Fruit fly (Drosophila melanogaster) whole organism, pupa: ENCODE data around the gene CG46310.

Source experiments
- CG10348 ChIP-seq: fragments of 200-800 bp; sonication (Bioruptor generic); IDR thresholded peaks from 2 replicates; pipeline ENCODE4 v1.3.6; 2022; ENCODE audit warnings: missing biosample characterization, missing genetic modification characterization
- CG32121 ChIP-seq: fragments of 200-800 bp; sonication (Bioruptor generic); IDR thresholded peaks from 2 replicates; pipeline ENCODE4 v1.3.6; 2022; ENCODE audit warnings: missing biosample characterization, missing genetic modification characterization
- CG4496 ChIP-seq: fragments of 200-800 bp; sonication (Bioruptor generic); IDR thresholded peaks from 3 replicates; pipeline ENCODE4 v1.3.6; 2022; ENCODE audit warnings: missing biosample characterization, missing genetic modification characterization
- EcR ChIP-seq: fragments of 200-800 bp; sonication (Bioruptor generic); optimal IDR thresholded peaks from 3 replicates; lab custom pipeline; 2019; ENCODE audit warnings: missing biosample characterization, missing genetic modification characterization, mild to moderate bottlenecking, moderate library complexity, missing genetic modification reagents
- Pif1A ChIP-seq: fragments of 200-800 bp; sonication (Bioruptor generic); optimal IDR thresholded peaks from 3 replicates; lab custom pipeline; 2016; ENCODE audit warnings: missing biosample characterization, missing genetic modification characterization

dm6 chr3R:23126241-23127022 lies 47.2 kb upstream of the CG46310 start, which contains the start of gene CG31365:
- TF ChIP-seq Pif1A (no peak), CG32121 (GFP tag; lab: Robert Waterston, UW) (no peak), EcR (GFP tag; lab: Kevin White, UChicago) (no peak), CG10348 (GFP tag; lab: Robert Waterston, UW) (no peak), CG4496 (GFP tag; lab: Robert Waterston, UW) (no peak)
